Worm (Caenorhabditis elegans): Measurements from ENCODE around the gene daf-12.

ce11 chrX:10711769-10712168 is 76.1 kb downstream of the daf-12 start, which contains the start of gene rhgf-1:
- no peak for TF ChIP-seq ceh-45 (GFP tag; IDR thresholded peaks at IDR 0.05)
- no peak for TF ChIP-seq npax-4 (tag; optimal IDR thresholded peaks at IDR 0.05)
- TF ChIP-seq ref-2 (tag; optimal IDR thresholded peaks at IDR 0.05): no peak
- TF ChIP-seq ets-4 (tag; optimal IDR thresholded peaks at IDR 0.05): no peak
- TF ChIP-seq C08G9.2 (tag; optimal IDR thresholded peaks at IDR 0.05): no peak

All from whole organism, late embryonic.